Worm (Caenorhabditis elegans): ENCODE results near the gene C01G10.15.

- TF ChIP-seq hmg-4 (GFP tag; optimal IDR thresholded peaks at IDR 0.05) (no peak), tbx-37 (GFP tag; conservative IDR thresholded peaks at IDR 0.05) (no peak), ama-1 (optimal IDR thresholded peaks at IDR 0.05) (no peak)
Measured at ce11 chrV:15048107-15048506, 39.0 kb downstream of the C01G10.15 start, which contains the start of gene sdc-3.

All from whole organism, early embryonic.